Worm (Caenorhabditis elegans) whole organism, early embryonic: Measurements from ENCODE around the gene F58E6.4.

Experiments
- aly-1 ChIP-seq: sonication (generic microtip); optimal IDR thresholded peaks from 2 replicates; lab custom pipeline; 2016; ENCODE audit warnings: missing genetic modification characterization, missing compliant biosample characterization
- ama-1 ChIP-seq: fragments of 150-350 bp; optimal IDR thresholded peaks from 2 replicates; lab custom pipeline; 2014
- ceh-13 ChIP-seq: fragments of 200-800 bp; sonication (Bioruptor generic); optimal IDR thresholded peaks from 2 replicates; lab custom pipeline; 2018; ENCODE audit warnings: mild to moderate bottlenecking, missing genetic modification characterization, missing compliant biosample characterization
- ceh-36 ChIP-seq: sonication (generic microtip); optimal IDR thresholded peaks from 2 replicates; lab custom pipeline; 2016; ENCODE audit warnings: missing genetic modification characterization, inconsistent platforms, missing compliant biosample characterization
- ets-7 ChIP-seq: sonication (generic microtip); optimal IDR thresholded peaks from 2 replicates; lab custom pipeline; 2016; ENCODE audit warnings: missing genotype, missing genetic modification characterization, missing compliant biosample characterization
- flt-1 ChIP-seq: fragments of 200-800 bp; sonication (Bioruptor generic); IDR thresholded peaks from 2 replicates; pipeline ENCODE4 v1.3.6; 2022; ENCODE audit warnings: missing genetic modification characterization, missing compliant biosample characterization
- hmbx-1 ChIP-seq: sonication (generic microtip); optimal IDR thresholded peaks from 2 replicates; lab custom pipeline; 2016; ENCODE audit warnings: mild to moderate bottlenecking, missing genetic modification characterization, missing compliant biosample characterization
- hnd-1 ChIP-seq: sonication (generic microtip); optimal IDR thresholded peaks from 2 replicates; lab custom pipeline; 2016; ENCODE audit warnings: missing genetic modification characterization, missing compliant biosample characterization
- scrt-1 ChIP-seq: fragments of 200-800 bp; sonication (Bioruptor generic); IDR thresholded peaks from 2 replicates; pipeline ENCODE4 v1.3.6; 2022; ENCODE audit warnings: missing genetic modification characterization, missing compliant biosample characterization
- tbx-11 ChIP-seq: fragments of 200-800 bp; sonication (Bioruptor generic); IDR thresholded peaks from 2 replicates; pipeline ENCODE4 v1.3.6; 2022; ENCODE audit warnings: missing genetic modification characterization, missing compliant biosample characterization
- tra-4 ChIP-seq: sonication (generic microtip); optimal IDR thresholded peaks from 2 replicates; lab custom pipeline; 2017; ENCODE audit warnings: missing genetic modification characterization, missing compliant biosample characterization

ce11 chrV:9782969-9783368 is 32.8 kb upstream of the F58E6.4 start, which contains the start of gene F46B6.5:
- no peak for TF ChIP-seq hmbx-1
- no peak for TF ChIP-seq aly-1 (tag; lab: Kevin White, UChicago)
- TF ChIP-seq ceh-13 (GFP tag; lab: Kevin White, UChicago): no peak
- no peak for TF ChIP-seq tbx-11 (GFP tag; lab: Robert Waterston, UW)
- no peak for TF ChIP-seq ets-7 (tag; lab: Kevin White, UChicago)
- TF ChIP-seq ama-1 (lab: Kevin White, UChicago): no peak
- no peak for TF ChIP-seq scrt-1 (GFP tag; lab: Robert Waterston, UW)
- TF ChIP-seq hnd-1 (tag; lab: Kevin White, UChicago): no peak
- no peak for TF ChIP-seq ceh-36 (tag; lab: Kevin White, UChicago)
- no peak for TF ChIP-seq tra-4 (tag; lab: Kevin White, UChicago)
- no peak for TF ChIP-seq flt-1 (GFP tag; lab: Robert Waterston, UW)
